Worm (Caenorhabditis elegans) whole organism, young adult: ENCODE data around the gene Y47D7A.2.

Source experiments
- D2030.7 ChIP-seq: fragments of 200-800 bp; sonication (Bioruptor generic); IDR thresholded peaks from 2 replicates; pipeline ENCODE4 v1.3.6; 2022; ENCODE audit warnings: missing genetic modification reagents, missing genetic modification characterization, missing compliant biosample characterization
- F10E7.11 ChIP-seq: sonication (generic microtip); optimal IDR thresholded peaks from 2 replicates; lab custom pipeline; 2017; ENCODE audit warnings: mild to moderate bottlenecking, missing genetic modification characterization, moderate library complexity, missing compliant biosample characterization
- F52B5.7 ChIP-seq: sonication (generic microtip); optimal IDR thresholded peaks from 2 replicates; lab custom pipeline; 2016; ENCODE audit warnings: mild to moderate bottlenecking, missing genetic modification characterization, missing compliant biosample characterization
- F57A8.1 ChIP-seq: fragments of 200-800 bp; sonication (Bioruptor generic); optimal IDR thresholded peaks from 2 replicates; lab custom pipeline; 2018; ENCODE audit warnings: mild to moderate bottlenecking, missing genetic modification characterization, moderate library complexity, missing compliant biosample characterization
- F57C9.4 ChIP-seq: sonication (generic microtip); optimal IDR thresholded peaks from 2 replicates; lab custom pipeline; 2017; ENCODE audit warnings: mild to moderate bottlenecking, missing genetic modification characterization, missing compliant biosample characterization
- K12H6.12 ChIP-seq: fragments of 200-800 bp; sonication (Bioruptor generic); optimal IDR thresholded peaks from 2 replicates; lab custom pipeline; 2018; ENCODE audit warnings: mild to moderate bottlenecking, missing genetic modification characterization, missing compliant biosample characterization
- T07F8.4 ChIP-seq: sonication (generic microtip); optimal IDR thresholded peaks from 2 replicates; lab custom pipeline; 2016; ENCODE audit warnings: mild to moderate bottlenecking, missing genetic modification characterization, moderate library complexity, missing compliant biosample characterization
- Y56A3A.18 ChIP-seq: fragments of 200-800 bp; sonication (Bioruptor generic); IDR thresholded peaks from 2 replicates; pipeline ENCODE4 v1.3.6; 2022; ENCODE audit warnings: missing genetic modification reagents, missing genetic modification characterization, missing compliant biosample characterization
- akir-1 ChIP-seq: fragments of 200-800 bp; sonication (Bioruptor generic); optimal IDR thresholded peaks from 2 replicates; lab custom pipeline; 2018; ENCODE audit warnings: mild to moderate bottlenecking, missing genetic modification characterization, moderate library complexity, missing compliant biosample characterization
- aptf-3 ChIP-seq: fragments of 200-800 bp; sonication (Bioruptor generic); IDR thresholded peaks from 2 replicates; pipeline ENCODE4 v1.3.6; 2022; ENCODE audit warnings: missing genetic modification characterization, missing compliant biosample characterization
- atf-7 ChIP-seq: sonication (generic microtip); optimal IDR thresholded peaks from 2 replicates; lab custom pipeline; 2017; ENCODE audit warnings: mild to moderate bottlenecking, missing genetic modification characterization, missing compliant biosample characterization
- athp-1 ChIP-seq: sonication (generic microtip); optimal IDR thresholded peaks from 2 replicates; lab custom pipeline; 2017; ENCODE audit warnings: mild to moderate bottlenecking, missing genetic modification characterization, missing compliant biosample characterization
- ccch-3 ChIP-seq: fragments of 200-800 bp; sonication (Bioruptor generic); optimal IDR thresholded peaks from 2 replicates; lab custom pipeline; 2018; ENCODE audit warnings: mild to moderate bottlenecking, missing genetic modification characterization, missing compliant biosample characterization
- cebp-2 ChIP-seq: fragments of 200-800 bp; sonication (Bioruptor generic); IDR thresholded peaks from 2 replicates; pipeline ENCODE4 v1.3.6; 2022; ENCODE audit warnings: missing genetic modification characterization, missing compliant biosample characterization
- dpff-1 ChIP-seq: sonication (generic microtip); optimal IDR thresholded peaks from 2 replicates; lab custom pipeline; 2017; ENCODE audit warnings: mild to moderate bottlenecking, missing genetic modification characterization, missing compliant biosample characterization
- fkh-3 ChIP-seq: sonication (generic microtip); optimal IDR thresholded peaks from 2 replicates; lab custom pipeline; 2016; ENCODE audit warnings: mild to moderate bottlenecking, missing genetic modification characterization, missing compliant biosample characterization
- let-526 ChIP-seq: fragments of 200-800 bp; sonication (Bioruptor generic); IDR thresholded peaks from 2 replicates; pipeline ENCODE4 v1.3.6; 2022; ENCODE audit warnings: missing genetic modification reagents, missing genetic modification characterization, missing compliant biosample characterization
- lin-35 ChIP-seq, 3 experiments: fragments of 150-350 bp in 2 of 3; sonication (generic microtip) in 1 of 3; optimal IDR thresholded peaks; 2 replicates each; lab custom pipeline; 2014 to 2018; ENCODE audit warnings: missing biosample characterization in 3 of 3, missing genetic modification characterization in 3 of 3, missing genetic modification reagents in 3 of 3
- lsy-27 ChIP-seq: sonication (generic microtip); optimal IDR thresholded peaks from 2 replicates; lab custom pipeline; 2017; ENCODE audit warnings: missing genetic modification characterization, mild to moderate bottlenecking, missing compliant biosample characterization, antibody characterized with exemption, missing genotype, borderline replicate concordance; ENCODE audit not compliant: insufficient read depth
- madf-10 ChIP-seq: sonication (generic microtip); optimal IDR thresholded peaks from 2 replicates; lab custom pipeline; 2016; ENCODE audit warnings: mild to moderate bottlenecking, missing genetic modification characterization, missing compliant biosample characterization
- mcd-1 ChIP-seq: fragments of 200-800 bp; sonication (Bioruptor generic); IDR thresholded peaks from 2 replicates; pipeline ENCODE4 v1.3.6; 2022; ENCODE audit warnings: missing genetic modification reagents, missing genetic modification characterization, missing compliant biosample characterization
- nfyb-1 ChIP-seq: fragments of 200-800 bp; sonication (Bioruptor generic); IDR thresholded peaks from 2 replicates; pipeline ENCODE4 v1.3.6; 2022; ENCODE audit warnings: missing genetic modification reagents, missing genetic modification characterization, missing compliant biosample characterization
- nhr-179 ChIP-seq: sonication (generic microtip); optimal IDR thresholded peaks from 2 replicates; lab custom pipeline; 2016; ENCODE audit warnings: mild to moderate bottlenecking, missing genetic modification characterization, missing compliant biosample characterization
- rcor-1 ChIP-seq: fragments of 200-800 bp; sonication (Bioruptor generic); IDR thresholded peaks from 2 replicates; pipeline ENCODE4 v1.3.6; 2022; ENCODE audit warnings: missing genetic modification reagents, missing genetic modification characterization, missing compliant biosample characterization
- rec-8 ChIP-seq, 2 experiments: sonication (generic microtip); optimal IDR thresholded peaks; 2 replicates each; lab custom pipeline; 2016; ENCODE audit warnings: mild to moderate bottlenecking in 2 of 2, missing genetic modification characterization in 2 of 2, missing genetic modification reagents in 2 of 2, missing genotype in 2 of 2, missing biosample characterization in 1 of 2, missing compliant biosample characterization in 1 of 2, moderate library complexity in 1 of 2
- snpc-1.3 ChIP-seq: sonication (generic microtip); optimal IDR thresholded peaks from 2 replicates; lab custom pipeline; 2017; ENCODE audit warnings: missing genetic modification characterization, mild to moderate bottlenecking, missing compliant biosample characterization, antibody characterized with exemption, moderate library complexity, missing genotype, missing genetic modification reagents; ENCODE audit not compliant: insufficient read depth
- sptf-2 ChIP-seq: fragments of 200-800 bp; sonication (Bioruptor generic); optimal IDR thresholded peaks from 2 replicates; lab custom pipeline; 2018; ENCODE audit warnings: mild to moderate bottlenecking, missing genetic modification characterization, missing compliant biosample characterization
- tlf-1 ChIP-seq: fragments of 200-800 bp; sonication (Bioruptor generic); optimal IDR thresholded peaks from 2 replicates; lab custom pipeline; 2018; ENCODE audit warnings: mild to moderate bottlenecking, missing genetic modification characterization, missing compliant biosample characterization
- ztf-18 ChIP-seq: sonication (generic microtip); optimal IDR thresholded peaks from 2 replicates; lab custom pipeline; 2016; ENCODE audit warnings: missing genotype, mild to moderate bottlenecking, missing genetic modification characterization, missing compliant biosample characterization
- ztf-6 ChIP-seq: fragments of 200-800 bp; sonication (Bioruptor generic); IDR thresholded peaks from 2 replicates; pipeline ENCODE4 v1.3.6; 2022; ENCODE audit warnings: missing genetic modification reagents, missing genetic modification characterization, missing compliant biosample characterization

Y47D7A.2 gene

ce11 chrV:4410643-4411042 is 9.4 kb upstream of the Y47D7A.2 start, which contains the start of gene Y47D7A.3:
TSS of gene Y47D7A.3 (plus strand) at chrV:4410943.
- no peak for TF ChIP-seq mcd-1
- no peak for TF ChIP-seq let-526
- no peak for TF ChIP-seq T07F8.4
- TF ChIP-seq snpc-1.3 (tag; lab: Kevin White, UChicago), result no peak
- TF ChIP-seq, all 124 proteins: peak for 0

- TF ChIP-seq tlf-1 (GFP tag; lab: Kevin White, UChicago) (no peak), ccch-3 (GFP tag; lab: Kevin White, UChicago) (no peak), Y56A3A.18 (GFP tag; lab: Robert Waterston, UW) (no peak), fkh-3 (tag; lab: Kevin White, UChicago) (no peak), T07F8.4 (no peak), rec-8 (tag; optimal IDR thresholded peaks at IDR 0.05; lab: Kevin White, UChicago) (no peak), dpff-1 (no peak), F52B5.7 (tag; lab: Kevin White, UChicago) (no peak)
These were observed 8.4 kb upstream of the Y47D7A.2 start, which contains the start of gene Y47D7A.17 for ce11 chrV:4411714-4412113. TSS of gene Y47D7A.17 (minus strand) at chrV:4411814.

- TF ChIP-seq lsy-27 (no peak), nhr-179 (tag; lab: Kevin White, UChicago) (no peak), F57A8.1 (GFP tag; lab: Kevin White, UChicago) (no peak)
- TF ChIP-seq, all 124 proteins: peak for 0
These were observed 5.4 kb upstream of the Y47D7A.2 start, which contains the start of gene grl-5 for ce11 chrV:4414613-4415071. TSS of gene grl-5 (minus strand) at chrV:4414663.

ce11 chrV:4416710-4417109 is 3.4 kb upstream of the Y47D7A.2 start, which contains the start of gene Y47D7A.18:
TSS of gene Y47D7A.18 (minus strand) at chrV:4416810.
- no peak for TF ChIP-seq D2030.7 (GFP tag; lab: Robert Waterston, UW)
- TF ChIP-seq ztf-18 (tag; lab: Kevin White, UChicago), result no peak
- no peak for TF ChIP-seq lin-35 (GFP tag; optimal IDR thresholded peaks at IDR 0.05; lab: Kevin White, UChicago)
- TF ChIP-seq tlf-1 (GFP tag; lab: Kevin White, UChicago), result no peak
- TF ChIP-seq sptf-2, result no peak

- no peak for TF ChIP-seq athp-1
These were observed 2.0 kb upstream of the Y47D7A.2 start, which contains the start of gene Y47D7A.6 for ce11 chrV:4418116-4418515. TSS of gene Y47D7A.6 (minus strand) at chrV:4418216.

- TF ChIP-seq ztf-6 (GFP tag; lab: Robert Waterston, UW) (no peak), dpff-1 (no peak)
- TF ChIP-seq, all 124 proteins: peak for 0
These were observed 1.4 kb downstream of the Y47D7A.2 start, which contains the start of gene skr-14 for ce11 chrV:4421475-4421874. TSS of gene skr-14 (minus strand) at chrV:4421575.

ce11 chrV:4422127-4422526 is 2.1 kb downstream of the Y47D7A.2 start, which contains the start of gene skr-7:
TSS of gene skr-7 (plus strand) at chrV:4422427.
- TF ChIP-seq aptf-3, result no peak
- TF ChIP-seq F57C9.4 (tag; lab: Kevin White, UChicago), result no peak
- no peak for TF ChIP-seq T07F8.4
- TF ChIP-seq cebp-2 (GFP tag; lab: Robert Waterston, UW), result no peak
- no peak for TF ChIP-seq rcor-1 (GFP tag; lab: Robert Waterston, UW)
- no peak for TF ChIP-seq nfyb-1 (GFP tag; lab: Robert Waterston, UW)
- TF ChIP-seq atf-7 (tag; lab: Kevin White, UChicago), result no peak
- TF ChIP-seq K12H6.12 (tag; lab: Kevin White, UChicago), result no peak
- TF ChIP-seq F10E7.11 (tag; lab: Kevin White, UChicago), result no peak
- no peak for TF ChIP-seq akir-1 (GFP tag; lab: Kevin White, UChicago)
- TF ChIP-seq madf-10 (tag; lab: Kevin White, UChicago), result no peak
